Fruit fly (Drosophila melanogaster): ENCODE measurements around the gene GstD5.

DNA sequence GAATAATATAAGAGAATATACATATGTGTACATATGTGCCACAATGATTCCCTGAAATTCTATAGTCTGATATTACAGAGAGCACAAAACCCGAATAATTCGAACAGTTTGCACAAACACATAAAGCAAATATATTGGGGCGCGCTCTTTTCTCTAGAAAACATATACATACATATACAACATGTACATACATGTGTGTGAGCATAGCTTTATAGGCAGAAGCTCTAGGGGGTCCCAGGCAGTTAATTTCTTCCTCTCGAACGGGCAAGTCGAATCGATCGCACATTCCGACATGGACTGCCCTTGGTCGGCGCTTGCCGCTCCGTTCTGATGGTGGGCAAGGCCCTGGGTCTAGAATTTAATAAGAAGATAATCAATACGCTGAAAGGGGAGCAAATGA is 2.7 kb upstream of the GstD5 start, which contains the start of gene GstD3:
- TF ChIP-seq HLH106 (tag; optimal IDR thresholded peaks at IDR 0.05) (no peak), Hr78 (GFP tag; optimal IDR thresholded peaks at IDR 0.05) (no peak), Hnf4 (GFP tag; optimal IDR thresholded peaks at IDR 0.05) (no peak), lola (GFP tag; optimal IDR thresholded peaks at IDR 0.05) (no peak), foxo (GFP tag; optimal IDR thresholded peaks at IDR 0.05) (no peak), Abd-B (GFP tag; optimal IDR thresholded peaks at IDR 0.05) (no peak), Jra (GFP tag; optimal IDR thresholded peaks at IDR 0.05) (no peak), br (GFP tag; optimal IDR thresholded peaks at IDR 0.05) (no peak), h (GFP tag; optimal IDR thresholded peaks at IDR 0.05) (no peak)

Data from whole organism, wandering third instar larva.